Worm (Caenorhabditis elegans) whole organism, L1 larva: ENCODE measurements around the gene rpoa-49.
A peak's percentile ranks its signal among the peaks of the same experiment; 100 is the strongest.

Experiments used
- F16B12.6 ChIP-seq: fragments of 150-350 bp; optimal IDR thresholded peaks from 2 replicates; lab custom pipeline; 2014; ENCODE audit warnings: missing biosample characterization, missing genetic modification characterization
- Y116A8C.19 ChIP-seq: sonication (generic microtip); optimal IDR thresholded peaks from 2 replicates; lab custom pipeline; 2016; ENCODE audit warnings: missing compliant biosample characterization, missing genetic modification characterization, borderline replicate concordance
- aha-1 ChIP-seq: fragments of 150-350 bp; optimal IDR thresholded peaks from 2 replicates; lab custom pipeline; 2014; ENCODE audit warnings: missing biosample characterization, missing genetic modification characterization
- blmp-1 ChIP-seq: fragments of 150-350 bp; optimal IDR thresholded peaks from 2 replicates; lab custom pipeline; 2014; ENCODE audit warnings: missing biosample characterization, missing genetic modification characterization
- ceh-8 ChIP-seq: fragments of 200-800 bp; sonication (Bioruptor generic); optimal IDR thresholded peaks from 2 replicates; lab custom pipeline; 2018; ENCODE audit warnings: mild to moderate bottlenecking, missing genetic modification characterization, moderate library complexity, missing compliant biosample characterization
- ceh-90 ChIP-seq: sonication (generic microtip); optimal IDR thresholded peaks from 2 replicates; lab custom pipeline; 2016; ENCODE audit warnings: missing genetic modification characterization, missing compliant biosample characterization
- efl-1 ChIP-seq, 4 experiments: fragments of 150-350 bp; optimal IDR thresholded peaks in 3 of 4; peaks in 1 of 4; 1 replicate in 1 of 4; 2 replicates in 3 of 4; lab custom pipeline; 2014; ENCODE audit warnings: missing biosample characterization in 2 of 4, missing genetic modification characterization in 2 of 4, missing genetic modification reagents in 2 of 4
- egl-13 ChIP-seq: sonication (generic microtip); optimal IDR thresholded peaks from 2 replicates; lab custom pipeline; 2016; ENCODE audit warnings: missing genotype, missing genetic modification reagents, missing genetic modification characterization, missing compliant biosample characterization
- elt-2 ChIP-seq: sonication (generic microtip); optimal IDR thresholded peaks from 2 replicates; lab custom pipeline; 2016; ENCODE audit warnings: missing genetic modification characterization, mild to moderate bottlenecking, inconsistent platforms, missing compliant biosample characterization, missing genetic modification reagents
- fkh-4 ChIP-seq: sonication (generic microtip); optimal IDR thresholded peaks from 2 replicates; lab custom pipeline; 2016; ENCODE audit warnings: missing compliant biosample characterization, missing genetic modification characterization, borderline replicate concordance
- fkh-8 ChIP-seq: sonication (generic microtip); optimal IDR thresholded peaks from 2 replicates; lab custom pipeline; 2016; ENCODE audit warnings: mild to moderate bottlenecking, missing genetic modification characterization, missing compliant biosample characterization
- grh-1 ChIP-seq: fragments of 200-800 bp; sonication (Bioruptor generic); IDR thresholded peaks from 2 replicates; pipeline ENCODE4 v1.3.6; 2022; ENCODE audit warnings: missing genetic modification reagents, missing genetic modification characterization, missing compliant biosample characterization
- hpl-2 ChIP-seq: fragments of 150-350 bp; optimal IDR thresholded peaks from 2 replicates; lab custom pipeline; 2014; ENCODE audit warnings: missing biosample characterization, missing genetic modification reagents, missing genetic modification characterization
- irx-1 ChIP-seq: sonication (generic microtip); optimal IDR thresholded peaks from 2 replicates; lab custom pipeline; 2016; ENCODE audit warnings: missing genetic modification characterization, missing compliant biosample characterization
- lin-13 ChIP-seq: fragments of 150-350 bp; optimal IDR thresholded peaks from 2 replicates; lab custom pipeline; 2014; ENCODE audit warnings: missing biosample characterization, missing genetic modification reagents, missing genetic modification characterization
- lin-14 ChIP-seq: fragments of 200-800 bp; sonication (Bioruptor generic); optimal IDR thresholded peaks from 2 replicates; lab custom pipeline; 2018; ENCODE audit warnings: mild to moderate bottlenecking, missing genetic modification characterization, moderate library complexity, missing compliant biosample characterization
- lin-15B ChIP-seq: fragments of 150-350 bp; sonication (generic microtip); optimal IDR thresholded peaks from 3 replicates; lab custom pipeline; 2014; ENCODE audit warnings: missing biosample characterization, missing genetic modification characterization
- lin-35 ChIP-seq, 2 experiments: fragments of 150-350 bp; optimal IDR thresholded peaks; 2 replicates each; lab custom pipeline; 2014; ENCODE audit warnings: missing biosample characterization in 2 of 2, missing genetic modification characterization in 2 of 2, missing genetic modification reagents in 2 of 2
- lin-39 ChIP-seq: fragments of 150-350 bp; optimal IDR thresholded peaks from 2 replicates; lab custom pipeline; 2014; ENCODE audit warnings: missing biosample characterization, missing genetic modification reagents, missing genetic modification characterization
- lir-3 ChIP-seq: sonication (generic microtip); optimal IDR thresholded peaks from 2 replicates; lab custom pipeline; 2016; ENCODE audit warnings: mild to moderate bottlenecking, missing genetic modification characterization, moderate library complexity, missing compliant biosample characterization; ENCODE audit not compliant: poor library complexity
- mab-9 ChIP-seq: fragments of 200-800 bp; sonication (Bioruptor generic); IDR thresholded peaks from 2 replicates; pipeline ENCODE4 v1.3.6; 2022; ENCODE audit warnings: missing genetic modification reagents, missing genetic modification characterization, missing compliant biosample characterization
- mep-1 ChIP-seq: fragments of 150-350 bp; optimal IDR thresholded peaks from 2 replicates; lab custom pipeline; 2014; ENCODE audit warnings: missing biosample characterization, missing genetic modification characterization
- nhr-11 ChIP-seq: fragments of 150-350 bp; optimal IDR thresholded peaks from 2 replicates; lab custom pipeline; 2014; ENCODE audit warnings: missing biosample characterization, missing genetic modification characterization
- nhr-28 ChIP-seq: fragments of 150-350 bp; optimal IDR thresholded peaks from 2 replicates; lab custom pipeline; 2014; ENCODE audit warnings: missing biosample characterization, missing genetic modification characterization
- nhr-47 ChIP-seq: sonication (generic microtip); optimal IDR thresholded peaks from 2 replicates; lab custom pipeline; 2016; ENCODE audit warnings: mild to moderate bottlenecking, missing genetic modification characterization, moderate library complexity, missing compliant biosample characterization
- nhr-71 ChIP-seq: sonication (generic microtip); optimal IDR thresholded peaks from 2 replicates; lab custom pipeline; 2016; ENCODE audit warnings: mild to moderate bottlenecking, missing genetic modification characterization, moderate library complexity, missing compliant biosample characterization
- nhr-76 ChIP-seq: sonication (generic microtip); optimal IDR thresholded peaks from 2 replicates; lab custom pipeline; 2017; ENCODE audit warnings: missing biosample characterization, missing genetic modification characterization
- nhr-84 ChIP-seq: sonication (generic microtip); optimal IDR thresholded peaks from 2 replicates; lab custom pipeline; 2017; ENCODE audit warnings: missing biosample characterization, missing genetic modification characterization
- nhr-85 ChIP-seq: sonication (generic microtip); peaks from one replicate; lab custom pipeline; 2016; ENCODE audit warnings: missing genetic modification characterization, inconsistent platforms, missing compliant biosample characterization
- pax-3 ChIP-seq: fragments of 200-800 bp; sonication (Bioruptor generic); optimal IDR thresholded peaks from 2 replicates; lab custom pipeline; 2018; ENCODE audit warnings: mild to moderate bottlenecking, missing genetic modification characterization, moderate library complexity, missing compliant biosample characterization
- rnt-1 ChIP-seq: sonication (generic microtip); optimal IDR thresholded peaks from 2 replicates; lab custom pipeline; 2016; ENCODE audit warnings: mild to moderate bottlenecking, missing genetic modification characterization, moderate library complexity, missing compliant biosample characterization
- skn-1 ChIP-seq: fragments of 150-350 bp; optimal IDR thresholded peaks from 2 replicates; lab custom pipeline; 2014; ENCODE audit warnings: missing biosample characterization, missing genetic modification characterization
- snu-23 ChIP-seq: sonication (generic microtip); optimal IDR thresholded peaks from 2 replicates; lab custom pipeline; 2016; ENCODE audit warnings: missing genetic modification characterization, missing compliant biosample characterization
- unc-30 ChIP-seq: sonication (generic microtip); optimal IDR thresholded peaks from 2 replicates; lab custom pipeline; 2017; ENCODE audit warnings: missing biosample characterization, missing genetic modification characterization
- xbp-1 ChIP-seq: sonication (generic microtip); optimal IDR thresholded peaks from 2 replicates; lab custom pipeline; 2016; ENCODE audit warnings: missing genetic modification characterization, missing compliant biosample characterization
- zag-1 ChIP-seq: fragments of 150-350 bp; optimal IDR thresholded peaks from 2 replicates; lab custom pipeline; 2014; ENCODE audit warnings: missing biosample characterization, missing genetic modification characterization
- zip-4 ChIP-seq: fragments of 200-800 bp; sonication (Bioruptor generic); optimal IDR thresholded peaks from 2 replicates; lab custom pipeline; 2018; ENCODE audit warnings: mild to moderate bottlenecking, missing genetic modification characterization, moderate library complexity, missing compliant biosample characterization
- ztf-11 ChIP-seq, 2 experiments: sonication (generic microtip); optimal IDR thresholded peaks; 2 replicates each; lab custom pipeline; 2016 to 2017; ENCODE audit warnings: missing genetic modification characterization in 2 of 2, missing biosample characterization in 1 of 2, missing compliant biosample characterization in 1 of 2

The rpoa-49 gene

ce11 chrII:24559-24998 lies 20.3 kb upstream of the rpoa-49 start, which contains the start of gene enee-1 (continued):
- TF ChIP-seq lir-3 (peak; percentile 38), snu-23 (GFP tag; lab: Kevin White, UChicago) (peak; percentile 91), ceh-90 (tag; lab: Kevin White, UChicago) (no peak), nhr-76 (tag; lab: Kevin White, UChicago) (peak; percentile 40), fkh-4 (tag; lab: Kevin White, UChicago) (peak; percentile 50), ceh-8 (GFP tag; lab: Kevin White, UChicago) (no peak), ztf-11 (tag; optimal IDR thresholded peaks at IDR 0.05; lab: Kevin White, UChicago) (peak in 1 of 2 experiments; percentile 74), mab-9 (GFP tag; lab: Robert Waterston, UW) (peak; percentile 56), egl-13 (peak; percentile 71), elt-2 (tag; lab: Kevin White, UChicago) (peak; percentile 45), nhr-28 (no peak), nhr-84 (tag; lab: Kevin White, UChicago) (no peak), zag-1 (peak; percentile 72), lin-39 (tag; lab: Kevin White, UChicago) (peak; percentile 89), lin-14 (GFP tag; lab: Kevin White, UChicago) (peak; percentile 78), rnt-1 (tag; lab: Kevin White, UChicago) (peak; percentile 90), grh-1 (GFP tag; lab: Robert Waterston, UW) (peak; percentile 72), pax-3 (tag; lab: Kevin White, UChicago) (peak; percentile 66), zip-4 (GFP tag; lab: Kevin White, UChicago) (peak; percentile 32), F16B12.6 (tag; lab: Kevin White, UChicago) (peak; percentile 68), efl-1 (optimal IDR thresholded peaks at IDR 0.05; lab: Kevin White, UChicago) (peak; percentile 85 to 96), efl-1 (GFP tag; optimal IDR thresholded peaks at IDR 0.05 in 1 of 2; lab: Kevin White, UChicago) (peak; percentile 98 to 100), mep-1 (tag; lab: Kevin White, UChicago) (peak; percentile 90), hpl-2 (GFP tag; lab: Kevin White, UChicago) (no peak), lin-35 (GFP tag; optimal IDR thresholded peaks at IDR 0.05; lab: Kevin White, UChicago) (peak; percentile 98 to 100), unc-30 (tag; lab: Kevin White, UChicago) (no peak), fkh-8 (tag; lab: Kevin White, UChicago) (peak; percentile 87), nhr-11 (tag; lab: Kevin White, UChicago) (peak; percentile 56), Y116A8C.19 (tag; lab: Kevin White, UChicago) (no peak), lin-13 (GFP tag; lab: Kevin White, UChicago) (peak; percentile 90), nhr-71 (tag; lab: Kevin White, UChicago) (peak; percentile 93), skn-1 (tag; lab: Kevin White, UChicago) (peak; percentile 86), lin-15B (tag; lab: Kevin White, UChicago) (peak; percentile 83), aha-1 (tag; lab: Kevin White, UChicago) (peak; percentile 61), nhr-47 (tag; lab: Kevin White, UChicago) (peak; percentile 93)
- TF ChIP-seq, all 84 proteins: peak for 61

DNA sequence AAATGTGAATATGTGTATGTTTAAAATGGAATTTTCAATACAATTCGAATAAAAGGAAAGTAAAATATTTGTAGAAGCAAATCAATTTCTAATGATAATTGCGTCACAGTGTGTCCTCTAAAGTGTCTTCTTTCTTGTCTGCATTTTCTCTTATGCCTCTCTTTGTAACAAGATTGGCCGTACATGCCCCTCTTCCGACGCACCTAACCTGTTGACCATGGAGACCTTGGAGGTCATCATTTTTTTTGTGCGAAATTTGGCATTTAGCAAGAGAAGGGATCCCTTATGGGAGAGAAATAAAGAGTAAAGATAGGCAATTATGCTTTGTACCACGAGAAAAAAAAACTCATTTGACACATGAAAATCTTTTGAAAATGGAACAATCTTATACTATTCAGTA lies 16.6 kb upstream of the rpoa-49 start, which contains the start of gene F23F1.4:
F23F1.4 (minus strand) TSS at position 141 of the 400 bp plus-strand sequence.
- TF ChIP-seq efl-1 (optimal IDR thresholded peaks at IDR 0.05; lab: Kevin White, UChicago) (no peak), efl-1 (GFP tag; optimal IDR thresholded peaks at IDR 0.05 in 1 of 2; lab: Kevin White, UChicago) (peak in 1 of 2 experiments; percentile 69), irx-1 (peak; percentile 13), snu-23 (GFP tag; lab: Kevin White, UChicago) (peak; percentile 34), lin-14 (GFP tag; lab: Kevin White, UChicago) (peak; percentile 25), nhr-85 (tag; lab: Kevin White, UChicago) (peak; percentile 82), elt-2 (tag; lab: Kevin White, UChicago) (no peak), xbp-1 (no peak), mep-1 (tag; lab: Kevin White, UChicago) (no peak), blmp-1 (tag; lab: Kevin White, UChicago) (peak; percentile 49)
